Fruit fly (Drosophila melanogaster): ENCODE data around the gene CG11670.

Gene CG11670

DNA sequence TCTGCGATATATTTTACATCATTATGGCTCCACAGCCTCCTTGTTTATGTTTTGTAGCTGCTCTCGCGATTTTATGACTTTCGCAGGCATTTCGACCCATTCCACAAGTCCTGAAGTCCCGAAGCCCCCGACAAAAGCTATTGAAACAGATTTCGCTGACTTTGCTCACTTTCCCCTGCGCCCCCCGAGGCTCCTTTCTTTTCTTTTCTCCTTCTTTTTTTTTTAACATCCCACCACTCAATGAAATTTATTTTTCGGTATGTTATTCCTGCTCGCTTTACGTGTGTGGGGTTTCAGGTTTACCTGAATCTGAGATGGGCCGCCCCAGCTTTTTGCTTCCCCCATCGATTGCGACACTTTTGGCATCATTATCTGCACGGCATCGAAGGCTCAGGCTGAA is 40.5 kb downstream of the CG11670 start:
- TF ChIP-seq CG8478 (optimal IDR thresholded peaks at IDR 0.05) = no peak
- no peak for TF ChIP-seq CTCF (optimal IDR thresholded peaks at IDR 0.05)

DNA sequence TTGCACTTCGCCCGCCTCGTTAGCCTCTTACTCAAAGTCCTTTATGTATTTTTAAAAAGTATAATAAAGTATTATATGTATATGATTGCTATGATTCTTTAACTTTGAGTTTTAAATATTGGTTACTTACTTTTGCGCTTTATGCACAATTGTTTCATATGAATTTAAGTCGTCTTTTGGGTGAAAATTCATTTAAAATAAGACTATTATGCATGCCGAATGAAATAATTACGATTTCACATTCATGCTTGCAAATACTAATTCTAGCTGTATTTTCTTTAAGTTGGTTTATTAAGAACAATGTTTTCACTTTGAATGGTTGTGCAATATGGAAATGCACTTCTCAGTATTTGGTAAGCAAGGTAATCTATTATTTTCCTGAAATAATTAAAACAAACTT is 44.1 kb downstream of the CG11670 start, which contains the start of gene CG43063:
Gene CG43063 (plus strand): TSS at position 301 of the 400 bp plus-strand sequence.
- TF ChIP-seq CTCF (optimal IDR thresholded peaks at IDR 0.05) (no peak), CG8478 (optimal IDR thresholded peaks at IDR 0.05) (no peak)

DNA sequence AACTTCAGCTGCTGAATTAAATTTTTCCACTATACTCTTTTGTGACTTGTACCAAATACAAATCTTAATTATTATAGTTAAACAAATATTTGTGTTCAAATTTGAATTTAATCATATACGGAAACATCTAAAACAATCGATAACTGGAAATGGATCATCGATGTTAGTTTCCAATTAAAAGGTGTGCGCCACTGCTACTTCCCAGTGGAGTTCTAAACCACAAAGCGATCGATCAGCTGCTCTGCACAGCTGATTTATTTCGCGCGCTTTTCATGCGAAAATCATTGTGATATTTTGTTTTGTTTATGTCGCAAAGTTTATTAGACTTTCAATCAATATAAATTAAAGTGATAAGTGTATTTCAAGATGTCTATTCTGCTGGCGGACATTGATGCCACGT is 46.5 kb downstream of the CG11670 start, which contains the start of gene timeout:
Gene timeout (plus strand): TSS at position 257 of the 400 bp plus-strand sequence.
- TF ChIP-seq CG8478 (optimal IDR thresholded peaks at IDR 0.05) (no peak), CTCF (optimal IDR thresholded peaks at IDR 0.05) (peak in 1 of 2 experiments; percentile 55)

DNA sequence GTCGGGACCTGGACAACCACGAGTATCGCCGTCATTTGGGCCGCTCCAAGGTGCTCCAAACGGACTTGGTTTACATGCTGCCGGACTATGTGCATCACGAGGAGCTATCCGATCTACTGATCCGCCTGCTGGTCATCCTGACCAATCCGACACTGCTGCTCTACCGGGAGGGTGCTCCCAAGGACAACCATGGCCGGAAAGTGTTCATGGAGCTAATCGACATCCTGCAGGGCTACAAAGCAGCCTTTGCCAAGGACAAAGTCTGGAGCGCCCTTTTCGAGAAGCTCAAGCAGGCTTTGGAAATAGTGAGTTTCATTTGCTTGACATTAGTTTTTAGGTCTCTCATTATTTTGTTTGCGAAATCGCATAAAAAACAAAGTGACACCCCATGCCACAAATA is 47.1 kb downstream of the CG11670 start, which contains the start of gene CG34308:
Gene CG34308 (plus strand): TSS at position 301 of the 400 bp plus-strand sequence.
- TF ChIP-seq CTCF (optimal IDR thresholded peaks at IDR 0.05) (no peak), CG8478 (optimal IDR thresholded peaks at IDR 0.05) (no peak)

DNA sequence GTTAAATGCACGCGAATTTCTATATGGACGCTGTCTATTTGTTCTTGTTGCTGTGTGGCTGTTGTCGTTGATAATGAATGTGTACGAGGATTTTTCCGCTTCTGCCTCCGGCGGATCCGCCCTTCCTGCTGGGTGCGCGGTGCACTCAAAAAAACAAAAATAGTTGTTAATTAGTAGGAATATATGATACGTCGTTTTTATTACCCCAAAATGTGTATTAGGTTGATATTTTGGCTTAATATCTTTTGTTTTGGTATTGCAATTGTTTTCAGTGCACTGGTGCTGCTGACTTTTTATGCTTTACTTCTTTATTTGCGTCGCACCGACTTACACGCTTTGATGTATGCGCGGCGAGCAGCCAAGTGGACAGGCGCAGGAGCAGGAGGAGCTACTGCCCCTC is 49.8 kb downstream of the CG11670 start:
- TF ChIP-seq CTCF (optimal IDR thresholded peaks at IDR 0.05) = no peak
